Fruit fly (Drosophila melanogaster): ENCODE data around the gene CG43389.

- TF ChIP-seq CTCF (optimal IDR thresholded peaks at IDR 0.05), result no peak
- TF ChIP-seq CG8478 (optimal IDR thresholded peaks at IDR 0.05), result no peak
These were observed 3.3 kb downstream of the CG43389 start for dm6 chr3L:3250922-3251658.
